Fruit fly (Drosophila melanogaster) whole organism, embryonic: ENCODE data around the gene Blimp-1.

Source experiments
- Aef1 ChIP-seq: fragments of 200-800 bp; sonication (Bioruptor generic); IDR thresholded peaks from 3 replicates; pipeline ENCODE4 v1.3.6; 2022; ENCODE audit warnings: missing biosample characterization, missing genetic modification characterization
- Bteb2 ChIP-seq: fragments of 200-800 bp; sonication (Bioruptor generic); optimal IDR thresholded peaks from 2 replicates; lab custom pipeline; 2016; ENCODE audit warnings: missing biosample characterization, missing genetic modification characterization
- CG10321 ChIP-seq: fragments of 200-800 bp; sonication (Bioruptor generic); IDR thresholded peaks from 2 replicates; pipeline ENCODE4 v1.3.6; 2022; ENCODE audit warnings: missing biosample characterization, missing genetic modification characterization
- CG10565 ChIP-seq: fragments of 200-800 bp; sonication (Bioruptor generic); optimal IDR thresholded peaks from 3 replicates; lab custom pipeline; 2016; ENCODE audit warnings: missing biosample characterization, mild to moderate bottlenecking, missing genetic modification characterization
- CG10979 ChIP-seq: fragments of 200-800 bp; sonication (Bioruptor generic); optimal IDR thresholded peaks from 2 replicates; lab custom pipeline; 2018; ENCODE audit warnings: missing biosample characterization, mild to moderate bottlenecking, missing genetic modification characterization, moderate library complexity
- CG11398 ChIP-seq: fragments of 200-800 bp; sonication (Bioruptor generic); optimal IDR thresholded peaks from 2 replicates; lab custom pipeline; 2016; ENCODE audit warnings: missing biosample characterization, missing genetic modification characterization
- CG11504 ChIP-seq: fragments of 200-800 bp; sonication (Bioruptor generic); optimal IDR thresholded peaks from 3 replicates; lab custom pipeline; 2019; ENCODE audit warnings: missing biosample characterization, mild to moderate bottlenecking, missing genetic modification characterization, moderate library complexity
- CG11560 ChIP-seq: fragments of 200-800 bp; sonication (Bioruptor generic); IDR thresholded peaks from 3 replicates; pipeline ENCODE4 v1.3.6; 2022; ENCODE audit warnings: missing biosample characterization, missing genetic modification characterization
- CG12744 ChIP-seq: fragments of 200-800 bp; sonication (Bioruptor generic); optimal IDR thresholded peaks from 2 replicates; lab custom pipeline; 2016; ENCODE audit warnings: missing biosample characterization, missing genetic modification characterization
- CG12942 ChIP-seq: fragments of 200-800 bp; sonication (Bioruptor generic); optimal IDR thresholded peaks from 3 replicates; lab custom pipeline; 2016; ENCODE audit warnings: missing biosample characterization, missing genetic modification characterization
- CG13894 ChIP-seq: fragments of 200-800 bp; sonication (Bioruptor generic); optimal IDR thresholded peaks from 3 replicates; lab custom pipeline; 2018; ENCODE audit warnings: missing biosample characterization, mild to moderate bottlenecking, missing genetic modification characterization, moderate library complexity
- CG15479 ChIP-seq: fragments of 200-800 bp; sonication (Bioruptor generic); optimal IDR thresholded peaks from 3 replicates; lab custom pipeline; 2019; ENCODE audit warnings: missing biosample characterization, mild to moderate bottlenecking, missing genetic modification characterization, moderate library complexity
- CG15696 ChIP-seq: fragments of 200-800 bp; sonication (Bioruptor generic); optimal IDR thresholded peaks from 2 replicates; lab custom pipeline; 2019; ENCODE audit warnings: missing biosample characterization, mild to moderate bottlenecking, missing genetic modification characterization, moderate library complexity
- CG1602 ChIP-seq: fragments of 200-800 bp; sonication (Bioruptor generic); optimal IDR thresholded peaks from 3 replicates; lab custom pipeline; 2016; ENCODE audit warnings: missing biosample characterization, missing genetic modification characterization
- CG16815 ChIP-seq: fragments of 200-800 bp; sonication (Bioruptor generic); optimal IDR thresholded peaks from 3 replicates; lab custom pipeline; 2017; ENCODE audit warnings: missing biosample characterization, mild to moderate bottlenecking, missing genetic modification characterization
- CG17829 ChIP-seq: fragments of 200-800 bp; optimal IDR thresholded peaks from 2 replicates; lab custom pipeline; 2019; ENCODE audit warnings: missing biosample characterization, mild to moderate bottlenecking, missing genetic modification characterization, moderate library complexity
- CG18764 ChIP-seq: fragments of 200-800 bp; sonication (Bioruptor generic); optimal IDR thresholded peaks from 3 replicates; lab custom pipeline; 2016; ENCODE audit warnings: missing biosample characterization, missing genetic modification characterization
- CG2116 ChIP-seq: fragments of 200-800 bp; sonication (Bioruptor generic); optimal IDR thresholded peaks from 3 replicates; lab custom pipeline; 2018; ENCODE audit warnings: missing biosample characterization, mild to moderate bottlenecking, missing genetic modification characterization
- CG2678 ChIP-seq: fragments of 200-800 bp; sonication (Bioruptor generic); optimal IDR thresholded peaks from 3 replicates; lab custom pipeline; 2019; ENCODE audit warnings: missing biosample characterization, mild to moderate bottlenecking, missing genetic modification characterization, moderate library complexity
- CG30020 ChIP-seq: fragments of 200-800 bp; optimal IDR thresholded peaks from 2 replicates; lab custom pipeline; 2019; ENCODE audit warnings: missing biosample characterization, mild to moderate bottlenecking, missing genetic modification characterization, moderate library complexity
- CG32772 ChIP-seq: fragments of 200-800 bp; sonication (Bioruptor generic); IDR thresholded peaks from 2 replicates; pipeline ENCODE4 v1.3.6; 2022; ENCODE audit warnings: missing biosample characterization, missing genetic modification characterization
- CG4820 ChIP-seq: fragments of 200-800 bp; sonication (Bioruptor generic); optimal IDR thresholded peaks from 3 replicates; lab custom pipeline; 2016; ENCODE audit warnings: missing biosample characterization, missing genetic modification characterization
- CG7839 ChIP-seq: fragments of 200-800 bp; sonication (Bioruptor generic); optimal IDR thresholded peaks from 3 replicates; lab custom pipeline; 2018; ENCODE audit warnings: missing biosample characterization, mild to moderate bottlenecking, missing genetic modification characterization, moderate library complexity
- CG8924 ChIP-seq: fragments of 200-800 bp; optimal IDR thresholded peaks from 3 replicates; lab custom pipeline; 2019; ENCODE audit warnings: missing biosample characterization, mild to moderate bottlenecking, missing genetic modification characterization, moderate library complexity
- CG9817 ChIP-seq: fragments of 200-800 bp; sonication (Bioruptor generic); optimal IDR thresholded peaks from 2 replicates; lab custom pipeline; 2018; ENCODE audit warnings: missing biosample characterization, mild to moderate bottlenecking, missing genetic modification characterization, moderate library complexity
- Dbx ChIP-seq: fragments of 200-800 bp; sonication (Bioruptor generic); IDR thresholded peaks from 3 replicates; pipeline ENCODE4 v1.3.6; 2022; ENCODE audit warnings: missing biosample characterization, missing genetic modification characterization
- H2.0 ChIP-seq: fragments of 200-800 bp; sonication (Bioruptor generic); IDR thresholded peaks from 2 replicates; pipeline ENCODE4 v1.3.6; 2022; ENCODE audit warnings: missing biosample characterization, missing genetic modification characterization
- Hmx ChIP-seq: fragments of 200-800 bp; sonication (Bioruptor generic); optimal IDR thresholded peaks from 2 replicates; lab custom pipeline; 2016; ENCODE audit warnings: missing biosample characterization, missing genetic modification characterization
- Lim3 ChIP-seq: fragments of 200-800 bp; sonication (Bioruptor generic); IDR thresholded peaks from 2 replicates; pipeline ENCODE4 v1.3.6; 2022; ENCODE audit warnings: missing biosample characterization, missing genetic modification characterization
- MBD-R2 ChIP-seq: fragments of 200-800 bp; sonication (Bioruptor generic); IDR thresholded peaks from 2 replicates; pipeline ENCODE4 v1.3.6; 2022; ENCODE audit warnings: missing biosample characterization, missing genetic modification characterization
- Mad ChIP-seq: fragments of 200-800 bp; sonication (Bioruptor generic); optimal IDR thresholded peaks from 2 replicates; lab custom pipeline; 2016; ENCODE audit warnings: missing biosample characterization, missing genetic modification characterization
- Poxn ChIP-seq: fragments of 200-800 bp; sonication (Bioruptor generic); IDR thresholded peaks from 2 replicates; pipeline ENCODE4 v1.3.6; 2022; ENCODE audit warnings: missing biosample characterization, missing genetic modification characterization
- Sox100B ChIP-seq: fragments of 200-800 bp; sonication (Bioruptor generic); optimal IDR thresholded peaks from 3 replicates; lab custom pipeline; 2018; ENCODE audit warnings: missing biosample characterization, mild to moderate bottlenecking, missing genetic modification characterization
- Sox102F ChIP-seq: fragments of 200-800 bp; sonication (Bioruptor generic); optimal IDR thresholded peaks from 2 replicates; lab custom pipeline; 2018; ENCODE audit warnings: missing biosample characterization, mild to moderate bottlenecking, missing genetic modification characterization, moderate library complexity
- TFAM ChIP-seq: fragments of 200-800 bp; sonication (Bioruptor generic); optimal IDR thresholded peaks from 2 replicates; lab custom pipeline; 2017; ENCODE audit warnings: missing biosample characterization, missing genetic modification characterization, inconsistent platforms
- Trl ChIP-seq, 3 experiments: fragments of >200 bp in 2 of 3; fragments of 200-800 bp in 1 of 3; sonication (Bioruptor generic) in 1 of 3; optimal IDR thresholded peaks; 2 replicates in 1 of 3; 3 replicates in 2 of 3; lab custom pipeline; 2016 to 2017; ENCODE audit warnings: missing biosample characterization in 1 of 3, missing genetic modification characterization in 1 of 3
- ase ChIP-seq: fragments of 200-800 bp; sonication (Bioruptor generic); IDR thresholded peaks from 3 replicates; pipeline ENCODE4 v1.3.6; 2022; ENCODE audit warnings: missing biosample characterization, missing genetic modification characterization
- chm ChIP-seq: fragments of 200-800 bp; sonication (Bioruptor generic); IDR thresholded peaks from 2 replicates; pipeline ENCODE4 v1.3.6; 2022; ENCODE audit warnings: missing biosample characterization, missing genetic modification characterization
- crc ChIP-seq: fragments of 200-800 bp; sonication (Bioruptor generic); optimal IDR thresholded peaks from 2 replicates; lab custom pipeline; 2016; ENCODE audit warnings: missing biosample characterization, missing genetic modification characterization
- dati ChIP-seq: fragments of 200-800 bp; sonication (Bioruptor generic); IDR thresholded peaks from 2 replicates; pipeline ENCODE4 v1.3.6; 2022; ENCODE audit warnings: missing biosample characterization, missing genetic modification characterization
- dimm ChIP-seq: fragments of 200-800 bp; sonication (Bioruptor generic); IDR thresholded peaks from 2 replicates; pipeline ENCODE4 v1.3.6; 2022; ENCODE audit warnings: missing biosample characterization, missing genetic modification characterization
- gcm2 ChIP-seq: fragments of 200-800 bp; sonication (Bioruptor generic); optimal IDR thresholded peaks from 2 replicates; lab custom pipeline; 2016; ENCODE audit warnings: missing biosample characterization, missing genetic modification characterization
- grn ChIP-seq: fragments of 200-800 bp; sonication (Bioruptor generic); optimal IDR thresholded peaks from 3 replicates; lab custom pipeline; 2017; ENCODE audit warnings: missing biosample characterization, missing genetic modification characterization
- h ChIP-seq: fragments of >200 bp; optimal IDR thresholded peaks from 2 replicates; lab custom pipeline; 2017
- jumu ChIP-seq: fragments of 200-800 bp; sonication (Bioruptor generic); optimal IDR thresholded peaks from 3 replicates; lab custom pipeline; 2016; ENCODE audit warnings: missing biosample characterization, missing genetic modification characterization
- ken ChIP-seq: fragments of 200-800 bp; sonication (Bioruptor generic); IDR thresholded peaks from 3 replicates; pipeline ENCODE4 v1.3.6; 2022; ENCODE audit warnings: missing biosample characterization, missing genetic modification characterization
- luna ChIP-seq: fragments of 200-800 bp; sonication (Bioruptor generic); optimal IDR thresholded peaks from 2 replicates; lab custom pipeline; 2016; ENCODE audit warnings: missing biosample characterization, missing genetic modification characterization
- otp ChIP-seq: fragments of 200-800 bp; sonication (Bioruptor generic); IDR thresholded peaks from 3 replicates; pipeline ENCODE4, ENCODE4 v1.3.6; 2022; ENCODE audit warnings: missing biosample characterization, missing genetic modification characterization
- p53 ChIP-seq: fragments of 200-800 bp; sonication (Bioruptor generic); optimal IDR thresholded peaks from 2 replicates; lab custom pipeline; 2016; ENCODE audit warnings: missing biosample characterization, missing genetic modification characterization
- pho ChIP-seq: fragments of 200-800 bp; sonication (Bioruptor generic); optimal IDR thresholded peaks from 2 replicates; lab custom pipeline; 2016; ENCODE audit warnings: missing biosample characterization, missing genetic modification characterization
- rib ChIP-seq: fragments of 200-800 bp; sonication (Bioruptor generic); IDR thresholded peaks from 2 replicates; pipeline ENCODE4 v1.3.6; 2022; ENCODE audit warnings: missing biosample characterization, missing genetic modification characterization
- sima ChIP-seq: fragments of 200-800 bp; sonication (Bioruptor generic); optimal IDR thresholded peaks from 2 replicates; lab custom pipeline; 2016; ENCODE audit warnings: missing biosample characterization, missing genetic modification characterization
- usp ChIP-seq: fragments of >200 bp; optimal IDR thresholded peaks from 2 replicates; lab custom pipeline; 2017; ENCODE audit warnings: missing biosample characterization, missing genetic modification characterization

Blimp-1 gene

DNA sequence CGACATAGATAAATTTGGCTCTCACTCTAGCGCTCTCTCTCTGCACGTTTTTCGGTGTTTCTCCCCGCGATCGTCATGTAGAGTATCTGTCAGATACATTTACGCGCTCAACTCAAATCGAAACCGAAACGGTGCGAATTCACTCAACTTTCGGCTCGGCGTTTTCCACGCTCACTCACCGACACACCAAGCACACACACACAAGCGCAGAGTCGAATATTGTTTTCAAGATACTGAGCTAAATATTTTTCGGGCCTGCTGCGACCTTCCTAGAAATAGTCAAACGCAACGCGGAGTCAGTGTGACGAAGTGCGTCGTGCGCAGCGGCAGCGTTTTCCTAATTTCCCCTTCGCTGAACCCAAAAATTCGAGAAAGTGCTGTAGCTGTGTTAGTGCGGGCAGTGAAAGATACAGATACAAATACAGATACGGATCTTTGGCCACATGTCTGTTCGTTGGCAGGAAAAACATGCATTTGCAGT lies 23.7 kb downstream of the Blimp-1 start, which contains the start of gene lin-28 (continued):
- TF ChIP-seq chm (peak; percentile 69), rib (GFP tag; lab: Robert Waterston, UW) (no peak), Sox102F (no peak), Trl (optimal IDR thresholded peaks at IDR 0.05; lab: Kevin White, UChicago) (peak; percentile 81 to 83), Trl (GFP tag; optimal IDR thresholded peaks at IDR 0.05; lab: Kevin White, UChicago) (peak; percentile 6), Hmx (GFP tag; lab: Kevin White, UChicago) (no peak), TFAM (GFP tag; lab: Kevin White, UChicago) (no peak), MBD-R2 (GFP tag; lab: Robert Waterston, UW) (no peak), dati (GFP tag; lab: Robert Waterston, UW) (no peak), CG8924 (peak; percentile 69), CG12744 (GFP tag; lab: Kevin White, UChicago) (no peak), CG12942 (GFP tag; lab: Kevin White, UChicago) (no peak), CG10565 (GFP tag; lab: Kevin White, UChicago) (no peak), Bteb2 (GFP tag; lab: Kevin White, UChicago) (no peak), Poxn (GFP tag; lab: Robert Waterston, UW) (no peak), Mad (GFP tag; lab: Kevin White, UChicago) (no peak), p53 (GFP tag; lab: Kevin White, UChicago) (no peak), usp (GFP tag; lab: Kevin White, UChicago) (no peak), CG2116 (no peak), luna (GFP tag; lab: Kevin White, UChicago) (no peak), CG30020 (tag; lab: Kevin White, UChicago) (no peak), otp (GFP tag; lab: Robert Waterston, UW) (no peak), CG15696 (tag; lab: Kevin White, UChicago) (no peak), CG13894 (tag; lab: Kevin White, UChicago) (no peak), grn (GFP tag; lab: Kevin White, UChicago) (peak; percentile 99), CG11504 (no peak), CG15479 (GFP tag; lab: Kevin White, UChicago) (peak; percentile 57), CG10979 (peak; percentile 4), CG9817 (tag; lab: Kevin White, UChicago) (no peak), gcm2 (GFP tag; lab: Kevin White, UChicago) (peak; percentile 4), CG32772 (GFP tag; lab: Robert Waterston, UW) (no peak), h (lab: Kevin White, UChicago) (no peak), CG7839 (tag; lab: Kevin White, UChicago) (no peak), Dbx (no peak), crc (GFP tag; lab: Kevin White, UChicago) (no peak), CG10321 (GFP tag; lab: Robert Waterston, UW) (no peak), CG17829 (tag; lab: Kevin White, UChicago) (peak; percentile 54), H2.0 (GFP tag; lab: Robert Waterston, UW) (no peak), sima (GFP tag; lab: Kevin White, UChicago) (no peak), CG2678 (tag; lab: Kevin White, UChicago) (no peak), Sox100B (GFP tag; lab: Kevin White, UChicago) (no peak), CG16815 (GFP tag; lab: Kevin White, UChicago) (no peak), ase (no peak; the same call in 2 of the 3 replicates), CG1602 (GFP tag; lab: Kevin White, UChicago) (no peak), pho (GFP tag; lab: Kevin White, UChicago) (no peak), CG18764 (no peak), dimm (GFP tag; lab: Robert Waterston, UW) (no peak), Lim3 (GFP tag; lab: Robert Waterston, UW) (no peak), CG11398 (GFP tag; lab: Kevin White, UChicago) (peak; percentile 25), CG11560 (tag; lab: Robert Waterston, UW) (no peak), jumu (no peak), ken (GFP tag; lab: Robert Waterston, UW) (0 out of 3 replicates have a peak, but pooled peaks have one; percentile 15), CG4820 (GFP tag; lab: Kevin White, UChicago) (no peak), Aef1 (GFP tag; lab: Robert Waterston, UW) (no peak)
